Worm (Caenorhabditis elegans) whole organism, L4 larva: ENCODE results near the gene rict-1.

Source experiments
- F49E8.2 ChIP-seq: sonication (generic microtip); optimal IDR thresholded peaks from 2 replicates; lab custom pipeline; 2016; ENCODE audit warnings: missing compliant biosample characterization, mild to moderate bottlenecking, missing genetic modification characterization, borderline replicate concordance
- ceh-32 ChIP-seq: sonication (generic microtip); optimal IDR thresholded peaks from 2 replicates; lab custom pipeline; 2016; ENCODE audit warnings: mild to moderate bottlenecking, missing genetic modification characterization, missing compliant biosample characterization; ENCODE audit not compliant: poor library complexity
- dve-1 ChIP-seq: sonication (generic microtip); optimal IDR thresholded peaks from 2 replicates; lab custom pipeline; 2017; ENCODE audit warnings: antibody characterized with exemption, mild to moderate bottlenecking, missing genetic modification characterization, missing compliant biosample characterization; ENCODE audit not compliant: insufficient read depth
- fkh-10 ChIP-seq: fragments of 150-350 bp; optimal IDR thresholded peaks from 2 replicates; lab custom pipeline; 2014; ENCODE audit warnings: missing biosample characterization, missing genetic modification reagents, missing genetic modification characterization
- hif-1 ChIP-seq, 2 experiments: sonication (generic microtip); optimal IDR thresholded peaks; 2 replicates each; lab custom pipeline; 2016 to 2017; ENCODE audit warnings: missing compliant biosample characterization in 2 of 2, missing genetic modification characterization in 2 of 2, missing genetic modification reagents in 2 of 2, missing genotype in 2 of 2, mild to moderate bottlenecking in 1 of 2
- lin-15B ChIP-seq: fragments of 150-350 bp; sonication (generic microtip); optimal IDR thresholded peaks from 3 replicates; lab custom pipeline; 2014; ENCODE audit warnings: missing biosample characterization, missing genetic modification characterization
- lir-3 ChIP-seq: sonication (generic microtip); optimal IDR thresholded peaks from 2 replicates; lab custom pipeline; 2016; ENCODE audit warnings: mild to moderate bottlenecking, missing genetic modification characterization, missing compliant biosample characterization
- nhr-237 ChIP-seq: sonication (generic microtip); optimal IDR thresholded peaks from 2 replicates; lab custom pipeline; 2017; ENCODE audit warnings: missing biosample characterization, missing genetic modification characterization
- nhr-48 ChIP-seq: sonication (generic microtip); optimal IDR thresholded peaks from 2 replicates; lab custom pipeline; 2016; ENCODE audit warnings: mild to moderate bottlenecking, missing genetic modification characterization, missing compliant biosample characterization
- nhr-77 ChIP-seq: fragments of 150-350 bp; optimal IDR thresholded peaks from 2 replicates; lab custom pipeline; 2014; ENCODE audit warnings: missing biosample characterization, missing genetic modification characterization
- snpc-4 ChIP-seq: fragments of 150-350 bp; optimal IDR thresholded peaks from 2 replicates; lab custom pipeline; 2014; ENCODE audit warnings: missing biosample characterization, missing genetic modification characterization

DNA sequence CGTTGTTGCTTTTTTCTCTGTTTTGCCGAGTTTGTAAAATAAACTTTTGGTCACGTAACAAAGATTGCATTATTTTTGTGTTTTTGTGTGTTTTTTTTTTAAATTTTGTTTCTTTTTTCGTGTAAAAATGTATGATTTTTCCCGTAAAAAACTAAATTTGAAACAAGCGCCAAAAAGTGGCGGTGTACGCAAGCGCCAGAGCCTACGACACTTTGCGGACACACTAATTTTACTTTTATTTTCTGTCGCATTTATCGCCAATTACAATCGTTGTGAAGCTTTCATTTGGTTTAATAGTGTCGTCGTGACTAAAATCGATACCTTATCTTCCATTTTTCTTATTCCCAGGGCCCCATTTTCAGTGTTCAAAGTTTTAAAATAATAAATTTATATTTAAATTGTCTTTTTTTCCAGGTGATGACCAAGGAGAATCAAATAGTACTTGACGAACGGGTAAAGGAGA lies 32.8 kb downstream of the rict-1 start, which contains the start of the genes Y81G3A.1 and gcn-2:
- no peak for TF ChIP-seq F49E8.2 (tag; lab: Kevin White, UChicago)
- TF ChIP-seq lin-15B = no peak
- no peak for TF ChIP-seq ceh-32 (tag; lab: Kevin White, UChicago)
- no peak for TF ChIP-seq nhr-48
- TF ChIP-seq hif-1 (tag; optimal IDR thresholded peaks at IDR 0.05; lab: Kevin White, UChicago) = no peak
- no peak for TF ChIP-seq lir-3 (tag; lab: Kevin White, UChicago)
- TF ChIP-seq dve-1 = no peak
- TF ChIP-seq snpc-4 = no peak
- TF ChIP-seq fkh-10 (GFP tag; lab: Kevin White, UChicago) = no peak
- no peak for TF ChIP-seq nhr-237 (tag; lab: Kevin White, UChicago)
- TF ChIP-seq nhr-77 = no peak
